Fruit fly (Drosophila melanogaster): ENCODE results near the gene 5-HT7.

The 5-HT7 gene

dm6 chr3R:30959400-30959799, 57.3 kb downstream of the 5-HT7 start, which contains the start of gene CG15548:
Gene CG15548 (plus strand): TSS chr3R:30959700.
- TF ChIP-seq cic (GFP tag; optimal IDR thresholded peaks at IDR 0.05), result no peak
- TF ChIP-seq ovo (GFP tag; optimal IDR thresholded peaks at IDR 0.05), result no peak
- no peak for TF ChIP-seq pad (GFP tag; optimal IDR thresholded peaks at IDR 0.05)
- TF ChIP-seq tj (GFP tag; optimal IDR thresholded peaks at IDR 0.05), result no peak
- TF ChIP-seq CG7045 (GFP tag; optimal IDR thresholded peaks at IDR 0.05), result no peak
- TF ChIP-seq CG11617 (GFP tag; optimal IDR thresholded peaks at IDR 0.05), result no peak
- no peak for TF ChIP-seq bab1 (GFP tag; optimal IDR thresholded peaks at IDR 0.05)
- TF ChIP-seq toe (GFP tag; optimal IDR thresholded peaks at IDR 0.05), result no peak
- no peak for TF ChIP-seq CG7101 (tag; optimal IDR thresholded peaks at IDR 0.05)
- TF ChIP-seq Clk (GFP tag; optimal IDR thresholded peaks at IDR 0.05), result no peak
- no peak for TF ChIP-seq Hr96 (GFP tag; optimal IDR thresholded peaks at IDR 0.05)
- no peak for TF ChIP-seq CG12768 (GFP tag; optimal IDR thresholded peaks at IDR 0.05)
- no peak for TF ChIP-seq CG5204 (GFP tag; optimal IDR thresholded peaks at IDR 0.05)
- TF ChIP-seq CG33017 (tag; optimal IDR thresholded peaks at IDR 0.05), result no peak

- TF ChIP-seq Clk (GFP tag; optimal IDR thresholded peaks at IDR 0.05), result no peak
- TF ChIP-seq CG1620 (GFP tag; optimal IDR thresholded peaks at IDR 0.05), result no peak
- TF ChIP-seq Hr96 (GFP tag; optimal IDR thresholded peaks at IDR 0.05), result no peak
- TF ChIP-seq tj (GFP tag; optimal IDR thresholded peaks at IDR 0.05), result no peak
- TF ChIP-seq CG11617 (GFP tag; optimal IDR thresholded peaks at IDR 0.05), result no peak
- no peak for TF ChIP-seq toe (GFP tag; optimal IDR thresholded peaks at IDR 0.05)
- no peak for TF ChIP-seq CG7101 (tag; optimal IDR thresholded peaks at IDR 0.05)
- no peak for TF ChIP-seq CG12768 (GFP tag; optimal IDR thresholded peaks at IDR 0.05)
- TF ChIP-seq CG7045 (GFP tag; optimal IDR thresholded peaks at IDR 0.05), result no peak
- no peak for TF ChIP-seq CG5204 (GFP tag; optimal IDR thresholded peaks at IDR 0.05)
- TF ChIP-seq pad (GFP tag; optimal IDR thresholded peaks at IDR 0.05), result no peak
- no peak for TF ChIP-seq Crg-1 (GFP tag; optimal IDR thresholded peaks at IDR 0.05)
- TF ChIP-seq cic (GFP tag; optimal IDR thresholded peaks at IDR 0.05), result no peak
- no peak for TF ChIP-seq Mnt (GFP tag; optimal IDR thresholded peaks at IDR 0.05)
- no peak for TF ChIP-seq cnc (optimal IDR thresholded peaks at IDR 0.05)
Observed at dm6 chr3R:30946352-30946751, 70.3 kb downstream of the 5-HT7 start.

DNA sequence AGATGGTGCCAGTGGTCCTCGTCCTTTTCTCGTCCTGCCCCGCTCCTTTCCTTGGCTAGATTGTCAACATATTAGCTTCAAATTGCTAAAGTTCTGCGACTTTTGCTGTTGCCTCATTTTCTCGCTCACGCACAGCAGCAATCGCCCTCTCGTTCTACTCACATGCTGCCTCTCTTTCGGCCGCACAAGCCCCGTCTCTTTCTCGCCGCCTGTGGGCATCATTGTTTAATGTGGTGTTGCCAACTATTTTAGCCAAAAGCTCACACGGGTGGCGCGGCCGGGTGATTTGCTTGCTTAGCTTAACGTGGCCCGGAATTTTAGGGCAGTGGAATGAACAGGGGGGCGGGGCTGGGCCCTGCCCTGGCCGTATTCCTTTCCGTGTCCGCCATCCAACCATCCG, 76.4 kb downstream of the 5-HT7 start:
- TF ChIP-seq bab1 (GFP tag; optimal IDR thresholded peaks at IDR 0.05) (no peak), ovo (GFP tag; optimal IDR thresholded peaks at IDR 0.05) (no peak), CG14711 (tag; optimal IDR thresholded peaks at IDR 0.05) (no peak), CG33017 (tag; optimal IDR thresholded peaks at IDR 0.05) (no peak), CG5204 (GFP tag; optimal IDR thresholded peaks at IDR 0.05) (no peak), Clk (GFP tag; optimal IDR thresholded peaks at IDR 0.05) (no peak)

DNA sequence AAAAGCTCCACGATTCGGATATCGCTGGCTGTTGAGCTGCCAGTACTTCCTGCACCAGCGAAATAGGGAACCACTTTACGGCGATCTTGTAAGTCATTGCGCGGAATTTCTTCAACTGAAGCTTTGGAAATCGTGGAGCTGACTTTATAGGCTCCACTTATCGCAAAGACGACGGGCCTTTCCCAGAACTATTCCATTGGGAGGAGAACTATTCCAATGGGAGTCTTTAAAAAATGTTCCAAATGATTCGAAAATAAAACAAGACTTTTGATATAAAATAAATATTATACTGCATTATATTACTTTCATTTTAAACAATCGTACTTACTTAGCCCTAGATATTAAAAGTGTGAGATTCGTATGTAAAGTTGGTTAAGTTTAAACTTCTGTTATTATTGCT, 79.7 kb downstream of the 5-HT7 start, which contains the start of gene CG15550:
TSS of gene CG15550 (minus strand) at position 101 of the 400 bp plus-strand sequence.
- TF ChIP-seq CG7101 (tag; optimal IDR thresholded peaks at IDR 0.05) (no peak), CG7045 (GFP tag; optimal IDR thresholded peaks at IDR 0.05) (no peak), cic (GFP tag; optimal IDR thresholded peaks at IDR 0.05) (no peak), CG14711 (tag; optimal IDR thresholded peaks at IDR 0.05) (no peak), bab1 (GFP tag; optimal IDR thresholded peaks at IDR 0.05) (no peak), CG12768 (GFP tag; optimal IDR thresholded peaks at IDR 0.05) (no peak), CG5204 (GFP tag; optimal IDR thresholded peaks at IDR 0.05) (no peak), cnc (optimal IDR thresholded peaks at IDR 0.05) (no peak), Clk (GFP tag; optimal IDR thresholded peaks at IDR 0.05) (no peak), kay (GFP tag; ENCODE audit: borderline replicate concordance) (no peak), CG11617 (GFP tag; optimal IDR thresholded peaks at IDR 0.05) (no peak), CG1620 (GFP tag; optimal IDR thresholded peaks at IDR 0.05) (no peak), tj (GFP tag; optimal IDR thresholded peaks at IDR 0.05) (no peak), Crg-1 (GFP tag; optimal IDR thresholded peaks at IDR 0.05) (no peak), Mnt (GFP tag; optimal IDR thresholded peaks at IDR 0.05) (no peak), CG33017 (tag; optimal IDR thresholded peaks at IDR 0.05) (no peak), Hr96 (GFP tag; optimal IDR thresholded peaks at IDR 0.05) (no peak), ovo (GFP tag; optimal IDR thresholded peaks at IDR 0.05) (no peak)

DNA sequence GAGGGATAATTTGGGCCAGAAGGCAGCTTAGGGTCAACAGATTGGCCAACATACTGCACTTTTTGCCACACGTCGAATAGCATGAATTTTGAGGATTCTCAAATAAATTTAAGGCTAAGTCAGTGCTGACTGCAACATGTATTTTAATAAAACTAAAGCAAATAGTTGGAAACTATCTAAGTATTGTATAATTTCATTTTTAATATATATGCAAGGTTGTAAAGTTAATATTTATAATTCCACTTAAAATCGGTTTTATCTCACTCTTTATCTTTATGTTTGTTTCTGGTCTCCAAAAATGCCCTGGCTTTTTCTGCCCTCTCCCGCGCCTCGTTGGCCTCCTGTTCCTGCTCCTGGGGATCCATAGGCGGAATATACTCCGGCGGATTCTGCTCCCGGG, 80.3 kb downstream of the 5-HT7 start, which contains the start of gene CG15549:
TSS of gene CG15549 (minus strand) at position 101 of the 400 bp plus-strand sequence.
- no peak for TF ChIP-seq kay (GFP tag; ENCODE audit: borderline replicate concordance)
- TF ChIP-seq CG7045 (GFP tag; optimal IDR thresholded peaks at IDR 0.05), result no peak
- TF ChIP-seq CG33017 (tag; optimal IDR thresholded peaks at IDR 0.05), result no peak

DNA sequence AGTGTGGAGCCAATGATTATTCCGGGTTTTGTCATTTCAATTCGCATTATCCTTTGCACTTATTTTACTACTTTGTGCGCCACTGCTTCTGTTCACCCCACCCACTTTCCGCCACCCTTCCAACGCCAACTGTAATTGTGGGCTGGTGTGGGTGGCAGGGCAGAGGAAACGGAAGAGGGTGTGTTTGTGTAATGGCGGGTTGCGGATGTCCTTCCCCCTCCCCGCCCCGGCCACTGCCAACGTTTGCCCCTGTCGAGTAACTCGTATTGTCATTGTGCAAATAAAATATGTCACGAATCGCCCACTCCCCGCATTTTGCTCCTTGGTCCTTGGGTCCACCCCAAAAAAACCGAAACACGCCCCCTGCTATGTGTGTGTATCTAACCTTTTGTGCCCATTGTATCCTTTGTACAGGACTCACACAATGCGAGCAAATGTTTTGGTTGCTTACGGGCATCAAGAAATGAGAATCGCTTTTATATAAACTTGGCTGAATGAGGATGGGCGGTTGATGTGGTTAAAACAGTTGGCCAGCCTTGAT, 82.7 kb downstream of the 5-HT7 start:
- TF ChIP-seq CG33017 (tag; optimal IDR thresholded peaks at IDR 0.05), result no peak
- TF ChIP-seq Hr96 (GFP tag; optimal IDR thresholded peaks at IDR 0.05), result no peak
- TF ChIP-seq cnc (optimal IDR thresholded peaks at IDR 0.05), result no peak
- no peak for TF ChIP-seq kay (GFP tag; ENCODE audit: borderline replicate concordance)
- TF ChIP-seq CG5204 (GFP tag; optimal IDR thresholded peaks at IDR 0.05), result no peak
- no peak for TF ChIP-seq CG11617 (GFP tag; optimal IDR thresholded peaks at IDR 0.05)

- TF ChIP-seq kay (GFP tag; ENCODE audit: borderline replicate concordance) (no peak), CG14711 (tag; optimal IDR thresholded peaks at IDR 0.05) (no peak), Hr96 (GFP tag; optimal IDR thresholded peaks at IDR 0.05) (no peak), CG7045 (GFP tag; optimal IDR thresholded peaks at IDR 0.05) (no peak), CG11617 (GFP tag; optimal IDR thresholded peaks at IDR 0.05) (no peak)
Observed at dm6 chr3R:30932092-30932491, 84.6 kb downstream of the 5-HT7 start.

Measured in whole organism, adult.